Worm (Caenorhabditis elegans): ENCODE results near the gene K02G10.15.

DNA sequence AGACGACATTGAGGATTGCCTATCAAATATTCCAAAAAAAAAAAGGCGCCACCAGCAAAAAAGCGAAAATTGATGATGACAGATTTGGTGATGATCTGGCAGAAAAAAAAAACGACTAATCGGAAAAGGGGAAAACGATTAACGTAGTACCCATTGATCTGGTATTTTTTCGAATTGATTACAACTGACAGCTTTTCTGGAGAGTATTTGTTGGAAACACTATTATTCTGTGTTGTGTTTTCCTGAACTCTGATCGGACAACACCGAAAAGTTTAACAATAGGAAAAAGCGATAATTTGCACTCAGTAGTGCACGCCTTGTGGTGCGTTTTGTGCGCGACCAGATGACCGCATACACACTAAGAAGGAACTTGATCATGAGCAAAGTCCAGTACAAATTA is 17.9 kb downstream of the K02G10.15 start:
- TF ChIP-seq nhr-179 (tag; optimal IDR thresholded peaks at IDR 0.05) (no peak), lir-1 (GFP tag; conservative IDR thresholded peaks at IDR 0.05) (no peak), rpc-1 (optimal IDR thresholded peaks at IDR 0.05) (no peak), rpc-1 (tag; optimal IDR thresholded peaks at IDR 0.05) (no peak)
